Worm (Caenorhabditis elegans): ENCODE data around the gene Y17G7B.21.

DNA sequence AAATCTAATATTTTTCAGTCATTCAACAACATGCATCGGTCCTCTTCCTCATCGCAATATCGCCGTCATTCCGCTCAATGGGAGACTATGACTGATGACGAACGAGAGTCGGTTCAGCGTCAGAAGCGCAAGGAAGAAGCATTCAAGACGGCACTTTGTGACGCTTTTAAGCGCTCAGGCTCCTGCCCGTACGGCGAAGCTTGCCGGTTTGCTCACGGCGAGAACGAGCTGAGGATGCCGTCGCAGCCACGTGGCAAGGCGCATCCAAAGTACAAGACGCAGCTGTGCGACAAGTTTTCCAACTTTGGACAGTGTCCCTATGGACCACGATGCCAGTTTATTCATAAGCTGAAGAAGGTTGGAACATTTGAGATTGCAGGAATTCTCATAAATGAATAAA lies 8.4 kb downstream of the Y17G7B.21 start:
- TF ChIP-seq hpl-2 (GFP tag; optimal IDR thresholded peaks at IDR 0.05) (no peak), elt-2 (tag; optimal IDR thresholded peaks at IDR 0.05) (no peak), lin-15B (tag; optimal IDR thresholded peaks at IDR 0.05) (no peak), nhr-237 (tag; optimal IDR thresholded peaks at IDR 0.05) (no peak), nhr-76 (tag; optimal IDR thresholded peaks at IDR 0.05) (no peak)

Measured in whole organism, L1 larva.